Worm (Caenorhabditis elegans) whole organism, mixed stage, embryonic: ENCODE results near the gene cca-1.

Experiments
- mls-2 ChIP-seq: sonication (generic microtip); optimal IDR thresholded peaks from 2 replicates; lab custom pipeline; 2016; ENCODE audit warnings: mild to moderate bottlenecking, missing genetic modification characterization, moderate library complexity, missing compliant biosample characterization
- nhr-237 ChIP-seq: fragments of 150-350 bp; optimal IDR thresholded peaks from 2 replicates; lab custom pipeline; 2014; ENCODE audit warnings: missing biosample characterization, missing genetic modification characterization

DNA sequence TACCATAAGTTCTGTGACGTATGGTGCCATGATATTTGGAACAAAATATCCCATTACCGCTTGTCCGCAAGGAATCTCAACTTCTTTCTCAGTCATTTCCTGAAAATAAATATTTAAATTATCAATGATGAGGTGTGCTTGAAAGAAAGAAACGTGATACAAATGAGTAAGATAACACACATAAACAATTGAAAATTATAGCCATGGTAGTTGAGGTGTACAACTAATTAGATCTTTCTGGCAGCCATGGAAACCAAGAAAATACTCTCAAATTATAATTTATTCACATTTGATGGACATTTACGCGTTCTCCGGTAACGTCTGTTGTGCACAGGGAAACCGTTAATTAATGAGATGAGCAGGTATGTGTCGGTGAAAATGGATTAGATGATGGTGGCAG is 16.5 kb upstream of the cca-1 start, which contains the start of gene C39D10.5:
- TF ChIP-seq mls-2 (tag; lab: Kevin White, UChicago) (no peak), nhr-237 (tag; lab: Kevin White, UChicago) (no peak)
